Worm (Caenorhabditis elegans) whole organism, L4 larva: Measurements from ENCODE around the gene F19F10.11.

Experiments
- R02D3.7 ChIP-seq: fragments of 150-350 bp; sonication (generic microtip); optimal IDR thresholded peaks from 3 replicates; lab custom pipeline; 2014; ENCODE audit warnings: missing biosample characterization, missing genetic modification characterization
- aha-1 ChIP-seq: fragments of 150-350 bp; peaks from one replicate; lab custom pipeline; 2014; ENCODE audit warnings: missing biosample characterization, missing genetic modification characterization
- ceh-82 ChIP-seq: sonication (generic microtip); optimal IDR thresholded peaks from 2 replicates; lab custom pipeline; 2017; ENCODE audit warnings: missing biosample characterization, missing genetic modification characterization
- fos-1 ChIP-seq: fragments of 150-350 bp; optimal IDR thresholded peaks from 2 replicates; lab custom pipeline; 2014; ENCODE audit warnings: missing biosample characterization, missing genetic modification characterization
- lin-13 ChIP-seq: fragments of 150-350 bp; optimal IDR thresholded peaks from 2 replicates; lab custom pipeline; 2014; ENCODE audit warnings: missing biosample characterization, missing genetic modification reagents, missing genetic modification characterization
- lin-15B ChIP-seq: fragments of 150-350 bp; sonication (generic microtip); optimal IDR thresholded peaks from 3 replicates; lab custom pipeline; 2014; ENCODE audit warnings: missing biosample characterization, missing genetic modification characterization
- mxl-2 ChIP-seq: fragments of 200-800 bp; sonication (Bioruptor generic); conservative IDR thresholded peaks from 2 replicates; pipeline ENCODE4 v1.3.6; 2022; ENCODE audit warnings: missing genetic modification reagents, missing genetic modification characterization, missing compliant biosample characterization
- nhr-237 ChIP-seq: sonication (generic microtip); optimal IDR thresholded peaks from 2 replicates; lab custom pipeline; 2017; ENCODE audit warnings: missing biosample characterization, missing genetic modification characterization
- zag-1 ChIP-seq: fragments of 150-350 bp; optimal IDR thresholded peaks from 2 replicates; lab custom pipeline; 2014; ENCODE audit warnings: missing biosample characterization, missing genetic modification characterization

- TF ChIP-seq R02D3.7 (tag; lab: Kevin White, UChicago) = no peak
- TF ChIP-seq fos-1 (tag; lab: Kevin White, UChicago) = no peak
- TF ChIP-seq lin-13 (GFP tag; lab: Kevin White, UChicago) = no peak
- TF ChIP-seq nhr-237 (tag; lab: Kevin White, UChicago) = no peak
- TF ChIP-seq ceh-82 (tag; lab: Kevin White, UChicago) = no peak
- no peak for TF ChIP-seq mxl-2 (GFP tag; lab: Robert Waterston, UW)
- TF ChIP-seq aha-1 (tag; lab: Kevin White, UChicago) = no peak
- TF ChIP-seq zag-1 = no peak
- no peak for TF ChIP-seq lin-15B (tag; lab: Kevin White, UChicago)
Measured at ce11 chrV:7562947-7563346, 24.6 kb downstream of the F19F10.11 start, which contains the start of gene F19F10.1.
